Fruit fly (Drosophila melanogaster) whole organism, embryonic: ENCODE data around the gene f-cup.

Source experiments
- Blimp-1 ChIP-seq: fragments of 200-800 bp; sonication (Bioruptor generic); optimal IDR thresholded peaks from 3 replicates; lab custom pipeline; 2018; ENCODE audit warnings: missing biosample characterization, missing genetic modification characterization, mild to moderate bottlenecking, moderate library complexity, missing genetic modification reagents
- BtbVII ChIP-seq: fragments of 200-800 bp; sonication (Bioruptor generic); optimal IDR thresholded peaks from 3 replicates; lab custom pipeline; 2017; ENCODE audit warnings: missing biosample characterization, mild to moderate bottlenecking, missing genetic modification characterization
- CG11247 ChIP-seq: fragments of 200-800 bp; sonication (Bioruptor generic); IDR thresholded peaks from 2 replicates; pipeline ENCODE4 v1.3.6; 2022; ENCODE audit warnings: missing biosample characterization, missing genetic modification characterization
- CG12104 ChIP-seq: fragments of 200-800 bp; sonication (Bioruptor generic); optimal IDR thresholded peaks from 3 replicates; lab custom pipeline; 2016; ENCODE audit warnings: missing biosample characterization, missing genetic modification characterization
- CG12769 ChIP-seq: fragments of 200-800 bp; sonication (Bioruptor generic); optimal IDR thresholded peaks from 2 replicates; lab custom pipeline; 2019; ENCODE audit warnings: missing biosample characterization, mild to moderate bottlenecking, missing genetic modification characterization, moderate library complexity
- CG14710 ChIP-seq: fragments of 200-800 bp; sonication (Bioruptor generic); optimal IDR thresholded peaks from 3 replicates; lab custom pipeline; 2019; ENCODE audit warnings: missing biosample characterization, mild to moderate bottlenecking, missing genetic modification characterization, moderate library complexity
- CG1792 ChIP-seq: fragments of 200-800 bp; sonication (Bioruptor generic); optimal IDR thresholded peaks from 2 replicates; lab custom pipeline; 2016; ENCODE audit warnings: missing biosample characterization, missing genetic modification characterization
- CG18619 ChIP-seq: fragments of 200-800 bp; sonication (Bioruptor generic); optimal IDR thresholded peaks from 3 replicates; lab custom pipeline; 2017; ENCODE audit warnings: missing biosample characterization, mild to moderate bottlenecking, missing genetic modification characterization
- CG18764 ChIP-seq: fragments of 200-800 bp; sonication (Bioruptor generic); optimal IDR thresholded peaks from 3 replicates; lab custom pipeline; 2016; ENCODE audit warnings: missing biosample characterization, missing genetic modification characterization
- CG2889 ChIP-seq: fragments of 200-800 bp; sonication (Bioruptor generic); IDR thresholded peaks from 3 replicates; pipeline ENCODE4 v1.3.6; 2022; ENCODE audit warnings: missing biosample characterization, missing genetic modification characterization
- CG31441 ChIP-seq: fragments of 200-800 bp; sonication (Bioruptor generic); IDR thresholded peaks from 2 replicates; pipeline ENCODE4 v1.3.6; 2022; ENCODE audit warnings: missing biosample characterization, missing genetic modification characterization
- CG33557 ChIP-seq: fragments of 200-800 bp; sonication (Bioruptor generic); optimal IDR thresholded peaks from 2 replicates; lab custom pipeline; 2019; ENCODE audit warnings: missing biosample characterization, mild to moderate bottlenecking, missing genetic modification characterization, moderate library complexity
- CG3726 ChIP-seq: fragments of 200-800 bp; sonication (Bioruptor generic); IDR thresholded peaks from 3 replicates; pipeline ENCODE4, ENCODE4 v1.3.6; 2022; ENCODE audit warnings: missing biosample characterization, missing genetic modification characterization
- CG42726 ChIP-seq: fragments of 200-800 bp; sonication (Bioruptor generic); IDR thresholded peaks from 2 replicates; pipeline ENCODE4 v1.3.6; 2022; ENCODE audit warnings: missing biosample characterization, missing genetic modification characterization; ENCODE audit not compliant: partially characterized antibody
- CG4730 ChIP-seq: fragments of 200-800 bp; sonication (Bioruptor generic); IDR thresholded peaks from 2 replicates; pipeline ENCODE4 v1.3.6; 2022; ENCODE audit warnings: missing biosample characterization, missing genetic modification characterization
- CG7271 ChIP-seq: fragments of 200-800 bp; sonication (Bioruptor generic); optimal IDR thresholded peaks from 2 replicates; lab custom pipeline; 2018; ENCODE audit warnings: missing biosample characterization, mild to moderate bottlenecking, missing genetic modification characterization, moderate library complexity
- CG8359 ChIP-seq: fragments of 200-800 bp; sonication (Bioruptor generic); optimal IDR thresholded peaks from 2 replicates; lab custom pipeline; 2017; ENCODE audit warnings: missing biosample characterization, mild to moderate bottlenecking, missing genetic modification characterization, borderline replicate concordance
- CG8924 ChIP-seq: fragments of 200-800 bp; optimal IDR thresholded peaks from 3 replicates; lab custom pipeline; 2019; ENCODE audit warnings: missing biosample characterization, mild to moderate bottlenecking, missing genetic modification characterization, moderate library complexity
- CG9876 ChIP-seq: fragments of 200-800 bp; sonication (Bioruptor generic); optimal IDR thresholded peaks from 2 replicates; lab custom pipeline; 2016; ENCODE audit warnings: missing biosample characterization, missing genetic modification characterization
- D19A ChIP-seq: fragments of 200-800 bp; optimal IDR thresholded peaks from 3 replicates; lab custom pipeline; 2019; ENCODE audit warnings: missing biosample characterization, mild to moderate bottlenecking, missing genetic modification characterization, moderate library complexity
- D19B ChIP-seq: fragments of 200-800 bp; sonication (Bioruptor generic); optimal IDR thresholded peaks from 2 replicates; lab custom pipeline; 2017; ENCODE audit warnings: missing biosample characterization, mild to moderate bottlenecking, missing genetic modification characterization
- Deaf1 ChIP-seq: fragments of 200-800 bp; optimal IDR thresholded peaks from 3 replicates; lab custom pipeline; 2019; ENCODE audit warnings: missing biosample characterization, mild to moderate bottlenecking, missing genetic modification characterization, moderate library complexity
- E2f2 ChIP-seq: fragments of 200-800 bp; sonication (Bioruptor generic); IDR thresholded peaks from 2 replicates; pipeline ENCODE4 v1.3.6; 2022; ENCODE audit warnings: missing biosample characterization, missing genetic modification characterization
- H15 ChIP-seq: fragments of 200-800 bp; sonication (Bioruptor generic); IDR thresholded peaks from 3 replicates; pipeline ENCODE4 v1.3.6; 2022; ENCODE audit warnings: missing biosample characterization, missing genetic modification characterization
- Hr3 ChIP-seq: fragments of 200-800 bp; sonication (Bioruptor generic); optimal IDR thresholded peaks from 3 replicates; lab custom pipeline; 2016; ENCODE audit warnings: missing biosample characterization, missing genetic modification characterization
- Kr ChIP-seq: fragments of 200-800 bp; sonication (Bioruptor generic); optimal IDR thresholded peaks from 2 replicates; lab custom pipeline; 2017; ENCODE audit warnings: missing biosample characterization, mild to moderate bottlenecking, missing genetic modification characterization
- Med ChIP-seq: fragments of 200-800 bp; sonication (Bioruptor generic); peaks from one replicate; lab custom pipeline; 2016; ENCODE audit warnings: missing biosample characterization, missing genetic modification characterization, mild to moderate bottlenecking, inconsistent platforms, moderate library complexity
- Neu2 ChIP-seq: fragments of 200-800 bp; sonication (Bioruptor generic); optimal IDR thresholded peaks from 3 replicates; lab custom pipeline; 2016; ENCODE audit warnings: missing biosample characterization, missing genetic modification characterization, borderline replicate concordance
- ac ChIP-seq: fragments of 200-800 bp; sonication (Bioruptor generic); optimal IDR thresholded peaks from 3 replicates; lab custom pipeline; 2017; ENCODE audit warnings: missing biosample characterization, mild to moderate bottlenecking, missing genetic modification characterization
- br ChIP-seq: fragments of >200 bp; optimal IDR thresholded peaks from 2 replicates; lab custom pipeline; 2017
- bsh ChIP-seq, 2 experiments: fragments of 200-800 bp; sonication (Bioruptor generic); optimal IDR thresholded peaks; 2 replicates each; lab custom pipeline; 2017 to 2018; ENCODE audit warnings: mild to moderate bottlenecking in 2 of 2, missing biosample characterization in 2 of 2, missing genetic modification characterization in 2 of 2, moderate library complexity in 1 of 2
- cg ChIP-seq: fragments of 200-800 bp; sonication (Bioruptor generic); optimal IDR thresholded peaks from 3 replicates; lab custom pipeline; 2019; ENCODE audit warnings: missing biosample characterization, mild to moderate bottlenecking, missing genetic modification characterization, moderate library complexity
- chinmo ChIP-seq: fragments of 200-800 bp; sonication (Bioruptor generic); IDR thresholded peaks from 4 replicates; pipeline ENCODE4 v1.3.6; 2022; ENCODE audit warnings: missing biosample characterization, missing genetic modification characterization; ENCODE audit not compliant: partially characterized antibody
- dati ChIP-seq: fragments of 200-800 bp; sonication (Bioruptor generic); IDR thresholded peaks from 2 replicates; pipeline ENCODE4 v1.3.6; 2022; ENCODE audit warnings: missing biosample characterization, missing genetic modification characterization
- ftz-f1 ChIP-seq: fragments of 200-800 bp; sonication (Bioruptor generic); optimal IDR thresholded peaks from 2 replicates; lab custom pipeline; 2016; ENCODE audit warnings: missing biosample characterization, missing genetic modification characterization
- gem ChIP-seq: fragments of 200-800 bp; sonication (Bioruptor generic); optimal IDR thresholded peaks from 2 replicates; lab custom pipeline; 2019; ENCODE audit warnings: missing biosample characterization, mild to moderate bottlenecking, missing genetic modification characterization, moderate library complexity
- jing ChIP-seq: fragments of 200-800 bp; sonication (Bioruptor generic); optimal IDR thresholded peaks from 2 replicates; lab custom pipeline; 2018; ENCODE audit warnings: missing biosample characterization, mild to moderate bottlenecking, missing genetic modification characterization
- kni ChIP-seq: fragments of 200-800 bp; sonication (Bioruptor generic); optimal IDR thresholded peaks from 3 replicates; lab custom pipeline; 2017; ENCODE audit warnings: mild to moderate bottlenecking, missing biosample characterization, missing genetic modification reagents, missing genetic modification characterization
- lmd ChIP-seq: fragments of 200-800 bp; sonication (Bioruptor generic); IDR thresholded peaks from 2 replicates; pipeline ENCODE4 v1.3.6; 2022; ENCODE audit warnings: missing biosample characterization, missing genetic modification characterization
- maf-S ChIP-seq: fragments of 200-800 bp; sonication (Bioruptor generic); optimal IDR thresholded peaks from 2 replicates; lab custom pipeline; 2016; ENCODE audit warnings: missing biosample characterization, missing genetic modification characterization
- nmo ChIP-seq: fragments of 200-800 bp; sonication (Bioruptor generic); optimal IDR thresholded peaks from 2 replicates; lab custom pipeline; 2018; ENCODE audit warnings: missing biosample characterization, mild to moderate bottlenecking, missing genetic modification characterization, moderate library complexity
- nom ChIP-seq: fragments of 200-800 bp; sonication (Bioruptor generic); optimal IDR thresholded peaks from 2 replicates; lab custom pipeline; 2017; ENCODE audit warnings: missing biosample characterization, missing genetic modification characterization, mild to moderate bottlenecking, moderate library complexity, missing genetic modification reagents
- odd ChIP-seq: fragments of 200-800 bp; sonication (Bioruptor generic); optimal IDR thresholded peaks from 2 replicates; lab custom pipeline; 2017; ENCODE audit warnings: missing biosample characterization, mild to moderate bottlenecking, missing genetic modification characterization
- pfk ChIP-seq: fragments of 200-800 bp; sonication (Bioruptor generic); optimal IDR thresholded peaks from 2 replicates; lab custom pipeline; 2018; ENCODE audit warnings: missing biosample characterization, mild to moderate bottlenecking, missing genetic modification characterization, moderate library complexity
- pros ChIP-seq: fragments of 200-800 bp; sonication (Bioruptor generic); optimal IDR thresholded peaks from 3 replicates; lab custom pipeline; 2019; ENCODE audit warnings: missing biosample characterization, mild to moderate bottlenecking, missing genetic modification characterization, moderate library complexity
- tna ChIP-seq: fragments of 200-800 bp; sonication (Bioruptor generic); IDR thresholded peaks from 2 replicates; pipeline ENCODE4 v1.3.6; 2022; ENCODE audit warnings: missing biosample characterization, missing genetic modification characterization; ENCODE audit not compliant: partially characterized antibody
- trh ChIP-seq: fragments of 200-800 bp; sonication (Bioruptor generic); optimal IDR thresholded peaks from 2 replicates; lab custom pipeline; 2016; ENCODE audit warnings: missing biosample characterization, missing genetic modification characterization
- unc-4 ChIP-seq: fragments of 200-800 bp; sonication (Bioruptor generic); IDR thresholded peaks from 2 replicates; pipeline ENCODE4 v1.3.6; 2022; ENCODE audit warnings: missing biosample characterization, missing genetic modification characterization; ENCODE audit not compliant: partially characterized antibody
- zf30C ChIP-seq: fragments of 200-800 bp; sonication (Bioruptor generic); optimal IDR thresholded peaks from 3 replicates; lab custom pipeline; 2018; ENCODE audit warnings: missing biosample characterization, mild to moderate bottlenecking, missing genetic modification characterization

f-cup gene

dm6 chr3R:13715674-13716454 is 15.2 kb upstream of the f-cup start (continued):
- no peak for TF ChIP-seq CG18764 (GFP tag; lab: Kevin White, UChicago)
- TF ChIP-seq Neu2 (GFP tag; lab: Kevin White, UChicago), result no peak
- TF ChIP-seq pfk, result no peak
- peak; percentile 85 for TF ChIP-seq nom (GFP tag; lab: Kevin White, UChicago)
- peak; percentile 97 for TF ChIP-seq pros (GFP tag; lab: Kevin White, UChicago)
- TF ChIP-seq CG18619, result no peak
- TF ChIP-seq ftz-f1, result no peak
- TF ChIP-seq dati (GFP tag; lab: Robert Waterston, UW), result no peak
- TF ChIP-seq D19B, result peak; percentile 68
- TF ChIP-seq maf-S (GFP tag; lab: Kevin White, UChicago), result no peak
- no peak for TF ChIP-seq jing
- peak; percentile 34 for TF ChIP-seq Med (GFP tag; lab: Kevin White, UChicago)
- TF ChIP-seq CG8359, result no peak
- no peak for TF ChIP-seq trh (GFP tag; lab: Kevin White, UChicago)
- peak; percentile 19 for TF ChIP-seq CG12769 (tag; lab: Kevin White, UChicago)
- TF ChIP-seq Blimp-1 (GFP tag; lab: Kevin White, UChicago), result peak; percentile 30
- TF ChIP-seq CG3726 (GFP tag; lab: Robert Waterston, UW), result no peak
- no peak for TF ChIP-seq CG9876 (GFP tag; lab: Kevin White, UChicago)
- no peak for TF ChIP-seq unc-4
- TF ChIP-seq D19A, result peak; percentile 50
- no peak for TF ChIP-seq CG7271
- no peak for TF ChIP-seq CG11247 (GFP tag; lab: Robert Waterston, UW)
- no peak for TF ChIP-seq CG2889 (GFP tag; lab: Robert Waterston, UW)
- TF ChIP-seq tna, result no peak
- no peak for TF ChIP-seq zf30C (GFP tag; lab: Kevin White, UChicago)
- no peak for TF ChIP-seq CG12104 (GFP tag; lab: Kevin White, UChicago)
- TF ChIP-seq E2f2 (GFP tag; lab: Robert Waterston, UW), result no peak
- TF ChIP-seq kni (GFP tag; lab: Kevin White, UChicago), result peak; percentile 59
- TF ChIP-seq br, result no peak
- no peak for TF ChIP-seq H15 (GFP tag; lab: Robert Waterston, UW)
- no peak for TF ChIP-seq odd
- no peak for TF ChIP-seq gem (tag; lab: Kevin White, UChicago)
- no peak for TF ChIP-seq Kr (GFP tag; lab: Kevin White, UChicago)
- TF ChIP-seq CG42726 (GFP tag; lab: Robert Waterston, UW), result no peak
- peak; percentile 17 for TF ChIP-seq cg (GFP tag; lab: Kevin White, UChicago)
- TF ChIP-seq CG31441 (GFP tag; lab: Robert Waterston, UW), result no peak
- TF ChIP-seq bsh (GFP tag; optimal IDR thresholded peaks at IDR 0.05; lab: Kevin White, UChicago), result peak in 1 of 2 experiments; percentile 28
- no peak for TF ChIP-seq CG33557 (GFP tag; lab: Kevin White, UChicago)
- no peak for TF ChIP-seq CG4730
- TF ChIP-seq CG14710 (tag; lab: Kevin White, UChicago), result no peak
- 0 out of 4 replicates have a peak, but pooled peaks have one; percentile 38 for TF ChIP-seq chinmo (GFP tag; lab: Robert Waterston, UW)
- peak; percentile 4 for TF ChIP-seq Deaf1
- no peak for TF ChIP-seq CG1792
- TF ChIP-seq Hr3, result no peak
- TF ChIP-seq CG8924 (tag; lab: Kevin White, UChicago), result no peak
- no peak for TF ChIP-seq lmd (GFP tag; lab: Robert Waterston, UW)
- TF ChIP-seq nmo (GFP tag; lab: Kevin White, UChicago), result no peak
- TF ChIP-seq ac, result peak; percentile 27
- no peak for TF ChIP-seq BtbVII (GFP tag; lab: Kevin White, UChicago)
